Worm (Caenorhabditis elegans) whole organism, young adult: ENCODE data around the gene T22D1.8.

ENCODE experiments used
- B0035.1 ChIP-seq: sonication (generic microtip); optimal IDR thresholded peaks from 2 replicates; lab custom pipeline; 2016; ENCODE audit warnings: missing genetic modification characterization, mild to moderate bottlenecking, missing compliant biosample characterization, missing genotype, missing genetic modification reagents
- B0336.3 ChIP-seq: fragments of 200-800 bp; sonication (Bioruptor generic); IDR thresholded peaks from 2 replicates; pipeline ENCODE4 v1.3.6; 2022; ENCODE audit warnings: missing genetic modification characterization, missing compliant biosample characterization
- F33H1.4 ChIP-seq: fragments of 200-800 bp; sonication (Bioruptor generic); IDR thresholded peaks from 2 replicates; pipeline ENCODE4 v1.3.6; 2022; ENCODE audit warnings: missing genetic modification reagents, missing genetic modification characterization, missing compliant biosample characterization
- F49E8.2 ChIP-seq: sonication (generic microtip); optimal IDR thresholded peaks from 3 replicates; lab custom pipeline; 2017; ENCODE audit warnings: missing genetic modification characterization, mild to moderate bottlenecking, missing compliant biosample characterization, antibody characterized with exemption, moderate library complexity; ENCODE audit not compliant: insufficient read depth
- ama-1 ChIP-seq, 3 experiments: fragments of 150-350 bp in 1 of 3; sonication (generic microtip) in 2 of 3; optimal IDR thresholded peaks; 2 replicates each; lab custom pipeline; 2014 to 2018; ENCODE audit warnings: missing biosample characterization in 2 of 3, missing genetic modification characterization in 2 of 3, missing genetic modification reagents in 2 of 3
- aptf-2 ChIP-seq: fragments of 200-800 bp; sonication (Bioruptor generic); conservative IDR thresholded peaks from 2 replicates; pipeline ENCODE4 v1.3.6; 2022; ENCODE audit warnings: missing genetic modification reagents, missing genetic modification characterization, missing compliant biosample characterization
- hrde-1 ChIP-seq: sonication (generic microtip); optimal IDR thresholded peaks from 2 replicates; lab custom pipeline; 2016; ENCODE audit warnings: missing genetic modification characterization, mild to moderate bottlenecking, missing compliant biosample characterization, moderate library complexity, missing genotype, missing genetic modification reagents, borderline replicate concordance
- let-607 ChIP-seq, 2 experiments: fragments of 200-800 bp in 1 of 2; sonication (Bioruptor generic) in 1 of 2; sonication (generic microtip) in 1 of 2; optimal IDR thresholded peaks; 2 replicates each; lab custom pipeline; 2016 to 2018; ENCODE audit warnings: mild to moderate bottlenecking in 2 of 2, missing compliant biosample characterization in 2 of 2, missing genetic modification characterization in 2 of 2, moderate library complexity in 2 of 2, missing genotype in 1 of 2
- madf-6 ChIP-seq: fragments of 200-800 bp; sonication (Bioruptor generic); IDR thresholded peaks from 2 replicates; pipeline ENCODE4 v1.3.6; 2022; ENCODE audit warnings: missing genetic modification reagents, missing genetic modification characterization, missing compliant biosample characterization
- nhr-179 ChIP-seq: sonication (generic microtip); optimal IDR thresholded peaks from 2 replicates; lab custom pipeline; 2016; ENCODE audit warnings: mild to moderate bottlenecking, missing genetic modification characterization, missing compliant biosample characterization

The T22D1.8 gene

DNA sequence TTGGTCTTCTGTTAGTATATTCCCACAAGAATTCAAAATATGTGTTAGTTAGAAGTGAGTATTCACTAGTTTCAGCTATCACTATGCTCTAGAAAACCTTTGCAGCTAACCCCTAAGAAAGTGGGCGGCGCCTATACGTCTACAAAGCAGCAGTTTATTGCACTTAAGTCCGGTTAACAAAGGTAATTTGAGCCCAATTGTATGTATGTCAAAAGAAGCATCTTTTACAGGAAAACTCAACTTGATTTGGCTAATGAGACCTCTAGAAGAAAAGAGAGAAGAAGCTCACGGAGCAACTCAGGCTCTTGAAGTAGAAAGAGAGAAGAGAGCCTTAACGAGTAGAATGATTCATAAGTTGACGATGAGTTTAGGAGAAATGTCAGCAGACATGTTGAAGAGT is 53.4 kb downstream of the T22D1.8 start:
- TF ChIP-seq B0035.1 (tag; lab: Kevin White, UChicago) (no peak), ama-1 (optimal IDR thresholded peaks at IDR 0.05; lab: Kevin White, UChicago) (no peak), ama-1 (GFP tag; optimal IDR thresholded peaks at IDR 0.05; lab: Kevin White, UChicago) (no peak), B0336.3 (GFP tag; lab: Robert Waterston, UW) (no peak), let-607 (tag; optimal IDR thresholded peaks at IDR 0.05; lab: Kevin White, UChicago) (no peak), madf-6 (GFP tag; lab: Robert Waterston, UW) (no peak), nhr-179 (no peak), hrde-1 (tag; lab: Kevin White, UChicago) (no peak), aptf-2 (GFP tag; lab: Robert Waterston, UW) (no peak), F49E8.2 (tag; lab: Kevin White, UChicago) (no peak), F33H1.4 (no peak)
